Worm (Caenorhabditis elegans) whole organism, L1 larva: ENCODE data around the gene romo-1.
A peak's percentile ranks its signal among the peaks of the same experiment; 100 is the strongest.

Experiments
- C16A3.4 ChIP-seq: fragments of 150-350 bp; optimal IDR thresholded peaks from 2 replicates; lab custom pipeline; 2014; ENCODE audit warnings: missing biosample characterization, missing genetic modification characterization
- C34B4.2 ChIP-seq: sonication (generic microtip); optimal IDR thresholded peaks from 2 replicates; lab custom pipeline; 2017; ENCODE audit warnings: mild to moderate bottlenecking, missing genetic modification characterization, missing compliant biosample characterization
- F16B12.6 ChIP-seq: fragments of 150-350 bp; optimal IDR thresholded peaks from 2 replicates; lab custom pipeline; 2014; ENCODE audit warnings: missing biosample characterization, missing genetic modification characterization
- aly-2 ChIP-seq: fragments of 150-350 bp; optimal IDR thresholded peaks from 2 replicates; lab custom pipeline; 2014; ENCODE audit warnings: missing biosample characterization, missing genetic modification characterization
- ama-1 ChIP-seq: fragments of 150-350 bp; optimal IDR thresholded peaks from 2 replicates; lab custom pipeline; 2014
- blmp-1 ChIP-seq: fragments of 150-350 bp; optimal IDR thresholded peaks from 2 replicates; lab custom pipeline; 2014; ENCODE audit warnings: missing biosample characterization, missing genetic modification characterization
- ceh-82 ChIP-seq, 3 experiments: fragments of 150-350 bp in 1 of 3; sonication (generic microtip) in 2 of 3; optimal IDR thresholded peaks; 2 replicates each; lab custom pipeline; 2014 to 2017; ENCODE audit warnings: missing biosample characterization in 3 of 3, missing genetic modification characterization in 3 of 3
- ceh-90 ChIP-seq: sonication (generic microtip); optimal IDR thresholded peaks from 2 replicates; lab custom pipeline; 2016; ENCODE audit warnings: missing genetic modification characterization, missing compliant biosample characterization
- dpl-1 ChIP-seq, 3 experiments: fragments of 150-350 bp in 2 of 3; sonication (generic microtip) in 1 of 3; optimal IDR thresholded peaks; 2 replicates each; lab custom pipeline; 2014 to 2017; ENCODE audit warnings: missing biosample characterization in 3 of 3, missing genetic modification characterization in 3 of 3, missing genetic modification reagents in 3 of 3
- dsc-1 ChIP-seq: sonication (generic microtip); optimal IDR thresholded peaks from 2 replicates; lab custom pipeline; 2016; ENCODE audit warnings: mild to moderate bottlenecking, missing genetic modification characterization, missing compliant biosample characterization
- efl-1 ChIP-seq, 4 experiments: fragments of 150-350 bp; optimal IDR thresholded peaks in 3 of 4; peaks in 1 of 4; 1 replicate in 1 of 4; 2 replicates in 3 of 4; lab custom pipeline; 2014; ENCODE audit warnings: missing biosample characterization in 2 of 4, missing genetic modification characterization in 2 of 4, missing genetic modification reagents in 2 of 4
- elt-2 ChIP-seq: sonication (generic microtip); optimal IDR thresholded peaks from 2 replicates; lab custom pipeline; 2016; ENCODE audit warnings: missing genetic modification characterization, mild to moderate bottlenecking, inconsistent platforms, missing compliant biosample characterization, missing genetic modification reagents
- elt-3 ChIP-seq, 6 experiments: fragments of 150-350 bp in 1 of 6; sonication (generic microtip); optimal IDR thresholded peaks; 2 replicates each; lab custom pipeline; 2017 to 2018; ENCODE audit warnings: missing biosample characterization in 6 of 6, missing genetic modification characterization in 6 of 6, inconsistent platforms in 1 of 6
- ets-5 ChIP-seq: fragments of 200-800 bp; sonication (Bioruptor generic); IDR thresholded peaks from 2 replicates; pipeline ENCODE4 v1.3.6; 2022; ENCODE audit warnings: missing genetic modification characterization, missing compliant biosample characterization
- fkh-10 ChIP-seq: sonication (generic microtip); optimal IDR thresholded peaks from 2 replicates; lab custom pipeline; 2017; ENCODE audit warnings: missing biosample characterization, missing genetic modification reagents, missing genetic modification characterization
- fkh-4 ChIP-seq: sonication (generic microtip); optimal IDR thresholded peaks from 2 replicates; lab custom pipeline; 2016; ENCODE audit warnings: missing compliant biosample characterization, missing genetic modification characterization, borderline replicate concordance
- fkh-8 ChIP-seq: sonication (generic microtip); optimal IDR thresholded peaks from 2 replicates; lab custom pipeline; 2016; ENCODE audit warnings: mild to moderate bottlenecking, missing genetic modification characterization, missing compliant biosample characterization
- fos-1 ChIP-seq: fragments of 150-350 bp; optimal IDR thresholded peaks from 2 replicates; lab custom pipeline; 2014; ENCODE audit warnings: missing biosample characterization, missing genetic modification characterization
- hlh-4 ChIP-seq: sonication (generic microtip); optimal IDR thresholded peaks from 2 replicates; lab custom pipeline; 2016; ENCODE audit warnings: mild to moderate bottlenecking, missing genetic modification characterization, missing compliant biosample characterization
- irx-1 ChIP-seq: sonication (generic microtip); optimal IDR thresholded peaks from 2 replicates; lab custom pipeline; 2016; ENCODE audit warnings: missing genetic modification characterization, missing compliant biosample characterization
- jun-1 ChIP-seq: fragments of 150-350 bp; optimal IDR thresholded peaks from 2 replicates; lab custom pipeline; 2014; ENCODE audit warnings: missing biosample characterization, missing genetic modification reagents, missing genetic modification characterization
- lin-14 ChIP-seq: fragments of 200-800 bp; sonication (Bioruptor generic); optimal IDR thresholded peaks from 2 replicates; lab custom pipeline; 2018; ENCODE audit warnings: mild to moderate bottlenecking, missing genetic modification characterization, moderate library complexity, missing compliant biosample characterization
- lin-35 ChIP-seq, 2 experiments: fragments of 150-350 bp; optimal IDR thresholded peaks; 2 replicates each; lab custom pipeline; 2014; ENCODE audit warnings: missing biosample characterization in 2 of 2, missing genetic modification characterization in 2 of 2, missing genetic modification reagents in 2 of 2
- lin-39 ChIP-seq: fragments of 150-350 bp; optimal IDR thresholded peaks from 2 replicates; lab custom pipeline; 2014; ENCODE audit warnings: missing biosample characterization, missing genetic modification reagents, missing genetic modification characterization
- lir-3 ChIP-seq: sonication (generic microtip); optimal IDR thresholded peaks from 2 replicates; lab custom pipeline; 2016; ENCODE audit warnings: mild to moderate bottlenecking, missing genetic modification characterization, moderate library complexity, missing compliant biosample characterization; ENCODE audit not compliant: poor library complexity
- lsy-2 ChIP-seq, 2 experiments: fragments of 150-350 bp; optimal IDR thresholded peaks; 2 replicates each; lab custom pipeline; 2014; ENCODE audit warnings: missing biosample characterization in 2 of 2, missing genetic modification characterization in 2 of 2
- mdl-1 ChIP-seq, 2 experiments: fragments of 150-350 bp; optimal IDR thresholded peaks; 2 replicates each; lab custom pipeline; 2014 to 2017; ENCODE audit warnings: missing biosample characterization in 2 of 2, missing genetic modification characterization in 2 of 2, inconsistent platforms in 1 of 2
- mep-1 ChIP-seq: fragments of 150-350 bp; optimal IDR thresholded peaks from 2 replicates; lab custom pipeline; 2014; ENCODE audit warnings: missing biosample characterization, missing genetic modification characterization
- nhr-12 ChIP-seq: sonication (generic microtip); optimal IDR thresholded peaks from 2 replicates; lab custom pipeline; 2017; ENCODE audit warnings: missing biosample characterization, missing genetic modification characterization
- nhr-20 ChIP-seq: sonication (generic microtip); optimal IDR thresholded peaks from 2 replicates; lab custom pipeline; 2016; ENCODE audit warnings: mild to moderate bottlenecking, missing genetic modification characterization, missing compliant biosample characterization
- nhr-28 ChIP-seq: fragments of 150-350 bp; optimal IDR thresholded peaks from 2 replicates; lab custom pipeline; 2014; ENCODE audit warnings: missing biosample characterization, missing genetic modification characterization
- nhr-47 ChIP-seq: sonication (generic microtip); optimal IDR thresholded peaks from 2 replicates; lab custom pipeline; 2016; ENCODE audit warnings: mild to moderate bottlenecking, missing genetic modification characterization, moderate library complexity, missing compliant biosample characterization
- nhr-71 ChIP-seq: sonication (generic microtip); optimal IDR thresholded peaks from 2 replicates; lab custom pipeline; 2016; ENCODE audit warnings: mild to moderate bottlenecking, missing genetic modification characterization, moderate library complexity, missing compliant biosample characterization
- nhr-76 ChIP-seq: sonication (generic microtip); optimal IDR thresholded peaks from 2 replicates; lab custom pipeline; 2017; ENCODE audit warnings: missing biosample characterization, missing genetic modification characterization
- nhr-77 ChIP-seq: fragments of 150-350 bp; optimal IDR thresholded peaks from 2 replicates; lab custom pipeline; 2014; ENCODE audit warnings: missing biosample characterization, missing genetic modification characterization
- nhr-85 ChIP-seq: sonication (generic microtip); peaks from one replicate; lab custom pipeline; 2016; ENCODE audit warnings: missing genetic modification characterization, inconsistent platforms, missing compliant biosample characterization
- nhr-90 ChIP-seq: sonication (generic microtip); optimal IDR thresholded peaks from 2 replicates; lab custom pipeline; 2016; ENCODE audit warnings: mild to moderate bottlenecking, missing genetic modification characterization, missing compliant biosample characterization; ENCODE audit not compliant: poor library complexity
- rnt-1 ChIP-seq: sonication (generic microtip); optimal IDR thresholded peaks from 2 replicates; lab custom pipeline; 2016; ENCODE audit warnings: mild to moderate bottlenecking, missing genetic modification characterization, moderate library complexity, missing compliant biosample characterization
- skn-1 ChIP-seq: fragments of 150-350 bp; optimal IDR thresholded peaks from 2 replicates; lab custom pipeline; 2014; ENCODE audit warnings: missing biosample characterization, missing genetic modification characterization
- snu-23 ChIP-seq: sonication (generic microtip); optimal IDR thresholded peaks from 2 replicates; lab custom pipeline; 2016; ENCODE audit warnings: missing genetic modification characterization, missing compliant biosample characterization
- swsn-7 ChIP-seq: sonication (generic microtip); optimal IDR thresholded peaks from 2 replicates; lab custom pipeline; 2016; ENCODE audit warnings: missing genetic modification characterization, missing compliant biosample characterization
- tbx-2 ChIP-seq: sonication (generic microtip); optimal IDR thresholded peaks from 2 replicates; lab custom pipeline; 2016; ENCODE audit warnings: missing genetic modification characterization, missing compliant biosample characterization
- unc-30 ChIP-seq: sonication (generic microtip); optimal IDR thresholded peaks from 2 replicates; lab custom pipeline; 2017; ENCODE audit warnings: missing biosample characterization, missing genetic modification characterization
- unc-62 ChIP-seq: fragments of 150-350 bp; optimal IDR thresholded peaks from 2 replicates; lab custom pipeline; 2014; ENCODE audit warnings: missing biosample characterization, missing genetic modification reagents, missing genetic modification characterization
- unc-86 ChIP-seq: sonication (generic microtip); optimal IDR thresholded peaks from 2 replicates; lab custom pipeline; 2016; ENCODE audit warnings: missing genetic modification characterization, missing compliant biosample characterization
- unc-98 ChIP-seq: fragments of 200-800 bp; sonication (Bioruptor generic); IDR thresholded peaks from 2 replicates; pipeline ENCODE4 v1.3.6; 2022; ENCODE audit warnings: missing genetic modification characterization, missing compliant biosample characterization
- vab-15 ChIP-seq: sonication (generic microtip); optimal IDR thresholded peaks from 2 replicates; lab custom pipeline; 2017; ENCODE audit warnings: missing genotype, mild to moderate bottlenecking, missing genetic modification characterization, missing compliant biosample characterization
- zag-1 ChIP-seq: fragments of 150-350 bp; optimal IDR thresholded peaks from 2 replicates; lab custom pipeline; 2014; ENCODE audit warnings: missing biosample characterization, missing genetic modification characterization
- zip-4 ChIP-seq: fragments of 200-800 bp; sonication (Bioruptor generic); optimal IDR thresholded peaks from 2 replicates; lab custom pipeline; 2018; ENCODE audit warnings: mild to moderate bottlenecking, missing genetic modification characterization, moderate library complexity, missing compliant biosample characterization

romo-1 gene

DNA sequence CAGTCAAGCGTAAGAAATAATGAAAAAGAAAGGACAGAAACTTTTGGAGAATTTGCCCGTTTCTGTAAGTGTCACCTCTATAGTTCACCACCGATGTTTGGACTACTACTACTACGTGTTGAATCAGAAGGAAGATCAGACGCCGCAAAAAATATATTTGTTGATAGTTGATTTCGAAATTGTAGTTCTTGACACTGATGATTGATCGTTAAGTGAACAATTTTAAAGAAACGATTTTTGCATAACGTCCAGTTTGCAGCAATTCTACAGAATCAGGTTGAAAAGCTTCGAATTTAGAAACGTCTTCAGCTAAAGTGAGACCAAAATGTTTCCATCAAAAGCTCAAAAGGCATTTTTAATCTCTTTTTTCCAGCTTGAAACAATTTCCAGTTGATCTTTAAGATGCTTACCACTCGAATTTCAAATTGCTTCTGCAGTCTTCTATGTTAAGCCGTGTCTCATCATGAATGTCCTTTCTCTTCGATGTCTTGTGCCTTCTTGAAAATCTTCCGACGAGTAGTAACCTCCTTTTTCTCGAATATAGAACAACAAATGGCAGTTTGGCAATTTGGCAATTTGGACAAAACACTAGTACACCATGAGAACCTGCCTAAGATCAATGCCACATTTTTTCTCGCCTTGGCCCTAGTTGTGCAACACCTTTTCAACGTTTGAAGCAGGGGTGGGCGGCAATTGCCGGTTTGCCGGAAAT lies 41.8 kb downstream of the romo-1 start:
- TF ChIP-seq nhr-12 (tag; lab: Kevin White, UChicago), result no peak
- no peak for TF ChIP-seq lsy-2 (tag; optimal IDR thresholded peaks at IDR 0.05; lab: Kevin White, UChicago)
- peak; percentile 17 for TF ChIP-seq nhr-90
- no peak for TF ChIP-seq vab-15 (tag; lab: Kevin White, UChicago)
- no peak for TF ChIP-seq skn-1 (tag; lab: Kevin White, UChicago)

DNA sequence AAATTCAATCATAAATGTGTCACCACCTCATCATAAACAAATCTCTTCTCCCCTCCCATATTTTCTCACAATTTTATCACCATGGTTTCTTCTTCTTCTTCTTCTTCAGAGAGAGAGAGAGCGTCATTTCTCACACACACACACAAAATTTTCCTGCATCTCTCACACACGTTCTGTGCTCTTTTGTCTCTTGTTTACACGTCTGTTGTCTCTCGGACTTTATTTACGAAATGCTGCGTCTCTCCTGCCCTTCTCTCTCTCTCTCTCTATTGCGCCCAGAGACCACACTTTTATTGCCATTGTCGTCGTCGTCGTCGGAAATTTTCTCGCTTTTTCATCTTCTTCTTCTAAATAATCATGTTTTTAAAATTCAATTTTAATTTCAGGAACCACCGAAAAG lies 42.5 kb downstream of the romo-1 start, which contains the start of gene lec-1:
lec-1 (plus strand) TSS at position 387 of the 400 bp plus-strand sequence.
- TF ChIP-seq mdl-1 (tag; optimal IDR thresholded peaks at IDR 0.05; lab: Kevin White, UChicago) (peak in 1 of 2 experiments; percentile 18), tbx-2 (tag; lab: Kevin White, UChicago) (peak; percentile 48), nhr-76 (tag; lab: Kevin White, UChicago) (no peak), unc-62 (GFP tag; lab: Kevin White, UChicago) (no peak), nhr-20 (tag; lab: Kevin White, UChicago) (peak; percentile 60), nhr-28 (tag; lab: Kevin White, UChicago) (no peak), lin-39 (tag; lab: Kevin White, UChicago) (no peak), F16B12.6 (tag; lab: Kevin White, UChicago) (no peak), lin-35 (GFP tag; optimal IDR thresholded peaks at IDR 0.05; lab: Kevin White, UChicago) (peak; percentile 49 to 52), nhr-90 (no peak), nhr-71 (peak; percentile 70), unc-98 (GFP tag; lab: Robert Waterston, UW) (no peak), irx-1 (tag; lab: Kevin White, UChicago) (peak; percentile 14), lin-14 (GFP tag; lab: Kevin White, UChicago) (peak; percentile 90), hlh-4 (tag; lab: Kevin White, UChicago) (no peak), unc-86 (peak; percentile 13), jun-1 (tag; lab: Kevin White, UChicago) (peak; percentile 8), ama-1 (lab: Kevin White, UChicago) (no peak), fkh-4 (tag; lab: Kevin White, UChicago) (no peak), fkh-8 (tag; lab: Kevin White, UChicago) (peak; percentile 50), blmp-1 (tag; lab: Kevin White, UChicago) (peak; percentile 41), fos-1 (tag; lab: Kevin White, UChicago) (peak; percentile 46), unc-30 (no peak), efl-1 (optimal IDR thresholded peaks at IDR 0.05; lab: Kevin White, UChicago) (peak; percentile 64 to 77), efl-1 (GFP tag; optimal IDR thresholded peaks at IDR 0.05 in 1 of 2; lab: Kevin White, UChicago) (peak; percentile 15 to 50), nhr-77 (tag; lab: Kevin White, UChicago) (peak; percentile 67), nhr-12 (tag; lab: Kevin White, UChicago) (no peak), snu-23 (peak; percentile 71), elt-2 (tag; lab: Kevin White, UChicago) (peak; percentile 3), ets-5 (no peak), dsc-1 (tag; lab: Kevin White, UChicago) (peak; percentile 58), ceh-90 (tag; lab: Kevin White, UChicago) (no peak), nhr-85 (tag; lab: Kevin White, UChicago) (peak; percentile 80), C34B4.2 (tag; lab: Kevin White, UChicago) (no peak), lsy-2 (tag; optimal IDR thresholded peaks at IDR 0.05; lab: Kevin White, UChicago) (peak; percentile 16 to 73), zip-4 (GFP tag; lab: Kevin White, UChicago) (no peak), rnt-1 (tag; lab: Kevin White, UChicago) (peak; percentile 65), ceh-82 (tag; optimal IDR thresholded peaks at IDR 0.05; lab: Kevin White, UChicago) (peak in 2 of 3 experiments; percentile 9 to 69), elt-3 (tag; optimal IDR thresholded peaks at IDR 0.05; lab: Kevin White, UChicago) (no peak), skn-1 (tag; lab: Kevin White, UChicago) (peak; percentile 12), swsn-7 (peak; percentile 48), dpl-1 (GFP tag; optimal IDR thresholded peaks at IDR 0.05; lab: Kevin White, UChicago) (peak; percentile 9 to 32 (median 16)), lir-3 (tag; lab: Kevin White, UChicago) (peak; percentile 7), aly-2 (tag; lab: Kevin White, UChicago) (peak; percentile 14), fkh-10 (GFP tag; lab: Kevin White, UChicago) (peak; percentile 5), nhr-47 (tag; lab: Kevin White, UChicago) (peak; percentile 55), mep-1 (tag; lab: Kevin White, UChicago) (peak; percentile 8), zag-1 (tag; lab: Kevin White, UChicago) (peak; percentile 15), C16A3.4 (tag; lab: Kevin White, UChicago) (peak; percentile 11)
- TF ChIP-seq, all 84 proteins: peak for 31
